Worm (Caenorhabditis elegans): ENCODE measurements around the gene ogdh-1.

ogdh-1 gene

ce11 chrIV:4710459-4710858, 6.6 kb upstream of the ogdh-1 start, which contains the start of gene cif-1:
cif-1 (minus strand) TSS chrIV:4710755.
- TF ChIP-seq hlh-15 (tag; optimal IDR thresholded peaks at IDR 0.05): no peak
- no peak for TF ChIP-seq T23F11.4 (GFP tag; optimal IDR thresholded peaks at IDR 0.05)
- TF ChIP-seq ceh-24 (tag; optimal IDR thresholded peaks at IDR 0.05): no peak
- no peak for TF ChIP-seq odd-2 (tag; optimal IDR thresholded peaks at IDR 0.05)
- TF ChIP-seq hlh-13 (GFP tag; optimal IDR thresholded peaks at IDR 0.05): no peak
- no peak for TF ChIP-seq tbx-7 (tag; optimal IDR thresholded peaks at IDR 0.05)

- no peak for TF ChIP-seq sox-4 (tag; optimal IDR thresholded peaks at IDR 0.05)
- peak; percentile 73 for TF ChIP-seq nfya-1 (tag; optimal IDR thresholded peaks at IDR 0.05)
Observed at ce11 chrIV:4705922-4706321, 2.1 kb upstream of the ogdh-1 start.

ce11 chrIV:4705182-4705581, 1.4 kb upstream of the ogdh-1 start:
- peak; percentile 20 for TF ChIP-seq ref-2 (tag; optimal IDR thresholded peaks at IDR 0.05)
- no peak for TF ChIP-seq madf-2 (tag; optimal IDR thresholded peaks at IDR 0.05)
- peak; percentile 9 for TF ChIP-seq sdc-2 (tag; optimal IDR thresholded peaks at IDR 0.05)
- no peak for TF ChIP-seq T23F11.4 (GFP tag; optimal IDR thresholded peaks at IDR 0.05)
- TF ChIP-seq fkh-6 (tag; optimal IDR thresholded peaks at IDR 0.05): no peak
- TF ChIP-seq pha-4 (tag; optimal IDR thresholded peaks at IDR 0.05): no peak
- no peak for TF ChIP-seq Y22D7AL.16 (tag; optimal IDR thresholded peaks at IDR 0.05)
- TF ChIP-seq hlh-6 (tag; optimal IDR thresholded peaks at IDR 0.05): no peak
- no peak for TF ChIP-seq ceh-34 (tag; optimal IDR thresholded peaks at IDR 0.05)
- no peak for TF ChIP-seq fax-1 (tag; optimal IDR thresholded peaks at IDR 0.05)
- no peak for TF ChIP-seq eyg-1 (tag; optimal IDR thresholded peaks at IDR 0.05)
- TF ChIP-seq hlh-13 (GFP tag; optimal IDR thresholded peaks at IDR 0.05): no peak
- no peak for TF ChIP-seq zip-5 (tag; optimal IDR thresholded peaks at IDR 0.05)
- no peak for TF ChIP-seq hlh-15 (tag; optimal IDR thresholded peaks at IDR 0.05)
- TF ChIP-seq che-1 (tag; optimal IDR thresholded peaks at IDR 0.05): no peak
- TF ChIP-seq odd-2 (tag; optimal IDR thresholded peaks at IDR 0.05): no peak
- no peak for TF ChIP-seq ahr-1 (tag; optimal IDR thresholded peaks at IDR 0.05)
- TF ChIP-seq ets-4 (tag; optimal IDR thresholded peaks at IDR 0.05): no peak
- no peak for TF ChIP-seq F13H6.1 (tag; optimal IDR thresholded peaks at IDR 0.05)
- no peak for TF ChIP-seq pat-9 (tag; optimal IDR thresholded peaks at IDR 0.05)
- no peak for TF ChIP-seq C38D4.7 (GFP tag; optimal IDR thresholded peaks at IDR 0.05)
- TF ChIP-seq nhr-11 (tag; optimal IDR thresholded peaks at IDR 0.05): no peak
- TF ChIP-seq pha-2 (tag; optimal IDR thresholded peaks at IDR 0.05): no peak
- no peak for TF ChIP-seq pros-1 (tag; optimal IDR thresholded peaks at IDR 0.05)
- peak; percentile 40 for TF ChIP-seq C08G9.2 (tag; optimal IDR thresholded peaks at IDR 0.05)
- no peak for TF ChIP-seq ceh-30 (tag; optimal IDR thresholded peaks at IDR 0.05)
- TF ChIP-seq ztf-16 (tag; optimal IDR thresholded peaks at IDR 0.05): no peak
- no peak for TF ChIP-seq dve-1 (tag; optimal IDR thresholded peaks at IDR 0.05)
- TF ChIP-seq ceh-19 (GFP tag; optimal IDR thresholded peaks at IDR 0.05): no peak
- no peak for TF ChIP-seq ama-1 (optimal IDR thresholded peaks at IDR 0.05)
- TF ChIP-seq tbx-2 (tag; optimal IDR thresholded peaks at IDR 0.05): peak; percentile 51
- TF ChIP-seq pax-1 (tag; optimal IDR thresholded peaks at IDR 0.05): no peak
- TF ChIP-seq ttx-3 (tag; optimal IDR thresholded peaks at IDR 0.05): no peak
- no peak for TF ChIP-seq fkh-10 (GFP tag; optimal IDR thresholded peaks at IDR 0.05)
- peak; percentile 58 for TF ChIP-seq ceh-18 (tag; optimal IDR thresholded peaks at IDR 0.05)
- no peak for TF ChIP-seq unc-55 (GFP tag; optimal IDR thresholded peaks at IDR 0.05)
- TF ChIP-seq tbx-7 (tag; optimal IDR thresholded peaks at IDR 0.05): no peak
- no peak for TF ChIP-seq pag-3 (tag; optimal IDR thresholded peaks at IDR 0.05; ENCODE audit: borderline replicate concordance)
- no peak for TF ChIP-seq lim-6 (tag; optimal IDR thresholded peaks at IDR 0.05)
- no peak for TF ChIP-seq ceh-24 (tag; optimal IDR thresholded peaks at IDR 0.05)
- TF ChIP-seq sox-2 (GFP tag; IDR thresholded peaks at IDR 0.05): no peak
- peak; percentile 16 for TF ChIP-seq rnt-1 (tag; optimal IDR thresholded peaks at IDR 0.05)
- no peak for TF ChIP-seq elt-4 (tag; optimal IDR thresholded peaks at IDR 0.05)
- TF ChIP-seq unc-3 (GFP tag; conservative IDR thresholded peaks at IDR 0.05): no peak
- no peak for TF ChIP-seq unc-3 (tag; optimal IDR thresholded peaks at IDR 0.05)
- TF ChIP-seq dmd-4 (tag; optimal IDR thresholded peaks at IDR 0.05; ENCODE audit: borderline replicate concordance): no peak
- TF ChIP-seq sox-4 (tag; optimal IDR thresholded peaks at IDR 0.05): no peak
- no peak for TF ChIP-seq ceh-2 (tag; optimal IDR thresholded peaks at IDR 0.05)
- TF ChIP-seq syd-9 (tag; optimal IDR thresholded peaks at IDR 0.05): no peak

Data from whole organism, late embryonic.